Worm (Caenorhabditis elegans): ENCODE results near the gene ZK180.7.

DNA sequence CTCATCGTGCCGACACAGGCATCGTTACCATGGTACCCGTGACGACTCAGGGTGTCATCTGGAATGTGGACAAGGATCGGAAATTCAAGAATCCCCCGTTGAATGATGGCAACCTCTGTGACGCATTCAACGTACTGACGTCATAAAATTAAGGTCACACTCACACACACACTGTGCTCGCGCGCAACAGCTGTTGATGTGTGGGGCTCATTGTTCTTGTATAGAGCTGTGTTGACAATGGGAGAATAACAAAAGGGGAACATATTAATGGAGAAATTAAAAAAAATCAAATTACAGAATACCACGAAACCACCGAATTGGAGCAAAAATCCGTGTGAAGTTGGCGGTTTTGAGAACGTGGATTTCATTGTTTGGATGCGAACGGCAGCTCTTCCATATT is 42.0 kb upstream of the ZK180.7 start:
- TF ChIP-seq ref-1 (GFP tag; conservative IDR thresholded peaks at IDR 0.05), result no peak
- TF ChIP-seq flt-1 (GFP tag; IDR thresholded peaks at IDR 0.05), result no peak
- no peak for TF ChIP-seq ztf-29 (GFP tag; IDR thresholded peaks at IDR 0.05)
- no peak for TF ChIP-seq T22C8.4 (GFP tag; IDR thresholded peaks at IDR 0.05)
- TF ChIP-seq klf-2 (GFP tag; conservative IDR thresholded peaks at IDR 0.05), result no peak
- no peak for TF ChIP-seq ztf-23 (GFP tag; IDR thresholded peaks at IDR 0.05)
